Worm (Caenorhabditis elegans): ENCODE measurements around the gene set-9.

DNA sequence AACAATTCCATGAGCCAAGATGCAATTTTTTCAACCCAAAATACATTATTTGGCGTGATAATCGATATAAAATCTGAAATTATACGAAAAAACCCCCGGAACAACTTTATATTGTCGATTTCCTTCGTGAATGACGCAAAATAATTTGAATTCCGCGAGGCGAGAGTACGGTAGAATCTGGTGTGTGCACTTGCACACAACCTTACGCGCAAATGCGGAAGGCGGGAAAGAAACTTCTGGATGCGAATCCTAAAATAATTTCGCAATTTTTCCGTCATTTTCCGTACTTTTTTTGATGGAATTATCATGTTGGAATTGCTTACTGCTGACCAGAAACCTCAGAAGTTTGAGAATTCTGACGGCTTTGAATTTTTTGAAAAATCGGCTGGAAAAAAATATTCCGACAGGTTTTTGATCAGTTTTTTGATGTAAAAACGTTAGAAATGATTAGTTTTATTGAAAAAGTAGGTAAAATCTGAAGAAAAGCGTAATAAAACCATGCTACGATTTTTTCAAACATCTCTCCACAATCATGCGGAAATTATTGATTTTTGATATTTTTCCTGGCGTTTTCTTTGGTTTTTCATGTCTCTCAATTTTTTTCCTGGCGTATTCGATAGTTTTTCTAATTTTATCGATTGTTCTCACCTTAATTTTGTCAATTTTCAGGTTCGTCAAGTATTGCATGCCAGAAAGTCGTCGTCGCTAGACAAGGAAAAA lies at the start of gene set-9:
- no peak for TF ChIP-seq pes-1 (GFP tag; IDR thresholded peaks at IDR 0.05)
- no peak for TF ChIP-seq hmg-4 (GFP tag; optimal IDR thresholded peaks at IDR 0.05)
- no peak for TF ChIP-seq sea-1 (GFP tag; conservative IDR thresholded peaks at IDR 0.05)

Data from whole organism, early embryonic.